Fruit fly (Drosophila melanogaster) whole organism, pupa: ENCODE data around the gene Nelf-E.

Experiments
- CG10348 ChIP-seq: fragments of 200-800 bp; sonication (Bioruptor generic); IDR thresholded peaks from 2 replicates; pipeline ENCODE4 v1.3.6; 2022; ENCODE audit warnings: missing biosample characterization, missing genetic modification characterization
- CG12605 ChIP-seq: fragments of 200-800 bp; sonication (Bioruptor generic); IDR thresholded peaks from 2 replicates; pipeline ENCODE4 v1.3.6; 2022; ENCODE audit warnings: missing biosample characterization, missing genetic modification characterization
- CG13204 ChIP-seq: fragments of 200-800 bp; sonication (Bioruptor generic); optimal IDR thresholded peaks from 2 replicates; lab custom pipeline; 2018; ENCODE audit warnings: missing biosample characterization, mild to moderate bottlenecking, missing genetic modification characterization, moderate library complexity
- CG14655 ChIP-seq: fragments of 200-800 bp; sonication (Bioruptor generic); optimal IDR thresholded peaks from 3 replicates; lab custom pipeline; 2017; ENCODE audit warnings: mild to moderate bottlenecking, missing biosample characterization, missing genetic modification reagents, missing genetic modification characterization
- CG15710 ChIP-seq: fragments of 200-800 bp; sonication (Bioruptor generic); optimal IDR thresholded peaks from 2 replicates; lab custom pipeline; 2018; ENCODE audit warnings: missing biosample characterization, mild to moderate bottlenecking, missing genetic modification characterization, moderate library complexity
- CG17806 ChIP-seq: fragments of 200-800 bp; sonication (Bioruptor generic); optimal IDR thresholded peaks from 2 replicates; lab custom pipeline; 2018; ENCODE audit warnings: missing biosample characterization, mild to moderate bottlenecking, missing genetic modification characterization, moderate library complexity
- CG32121 ChIP-seq: fragments of 200-800 bp; sonication (Bioruptor generic); IDR thresholded peaks from 2 replicates; pipeline ENCODE4 v1.3.6; 2022; ENCODE audit warnings: missing biosample characterization, missing genetic modification characterization
- CG34367 ChIP-seq: fragments of 200-800 bp; sonication (Bioruptor generic); optimal IDR thresholded peaks from 2 replicates; lab custom pipeline; 2018; ENCODE audit warnings: missing biosample characterization, mild to moderate bottlenecking, missing genetic modification characterization
- CG4496 ChIP-seq: fragments of 200-800 bp; sonication (Bioruptor generic); IDR thresholded peaks from 3 replicates; pipeline ENCODE4 v1.3.6; 2022; ENCODE audit warnings: missing biosample characterization, missing genetic modification characterization
- CG8159 ChIP-seq: fragments of 200-800 bp; sonication (Bioruptor generic); optimal IDR thresholded peaks from 3 replicates; lab custom pipeline; 2018; ENCODE audit warnings: missing biosample characterization, mild to moderate bottlenecking, missing genetic modification characterization, moderate library complexity
- CG8301 ChIP-seq: fragments of 200-800 bp; sonication (Bioruptor generic); optimal IDR thresholded peaks from 2 replicates; lab custom pipeline; 2018; ENCODE audit warnings: missing biosample characterization, mild to moderate bottlenecking, missing genetic modification characterization
- CG9948 ChIP-seq: fragments of 200-800 bp; sonication (Bioruptor generic); optimal IDR thresholded peaks from 2 replicates; lab custom pipeline; 2018; ENCODE audit warnings: missing biosample characterization, mild to moderate bottlenecking, missing genetic modification characterization, moderate library complexity
- D1 ChIP-seq: fragments of 200-800 bp; sonication (Bioruptor generic); optimal IDR thresholded peaks from 2 replicates; lab custom pipeline; 2018; ENCODE audit warnings: missing biosample characterization, mild to moderate bottlenecking, missing genetic modification characterization, moderate library complexity
- EcR ChIP-seq: fragments of 200-800 bp; sonication (Bioruptor generic); optimal IDR thresholded peaks from 3 replicates; lab custom pipeline; 2019; ENCODE audit warnings: missing biosample characterization, missing genetic modification characterization, mild to moderate bottlenecking, moderate library complexity, missing genetic modification reagents
- Ets98B ChIP-seq: fragments of 200-800 bp; sonication (Bioruptor generic); IDR thresholded peaks from 2 replicates; pipeline ENCODE4 v1.3.6; 2022; ENCODE audit warnings: missing biosample characterization, missing genetic modification characterization
- Pif1A ChIP-seq: fragments of 200-800 bp; sonication (Bioruptor generic); optimal IDR thresholded peaks from 3 replicates; lab custom pipeline; 2016; ENCODE audit warnings: missing biosample characterization, missing genetic modification characterization
- Pif1B ChIP-seq: fragments of 200-800 bp; sonication (Bioruptor generic); optimal IDR thresholded peaks from 3 replicates; lab custom pipeline; 2016; ENCODE audit warnings: missing biosample characterization, missing genetic modification characterization
- Snoo ChIP-seq: fragments of 200-800 bp; sonication (Bioruptor generic); optimal IDR thresholded peaks from 3 replicates; lab custom pipeline; 2017; ENCODE audit warnings: missing biosample characterization, mild to moderate bottlenecking, missing genetic modification characterization, inconsistent platforms
- fd96Ca ChIP-seq: fragments of 200-800 bp; sonication (Bioruptor generic); IDR thresholded peaks from 3 replicates; pipeline ENCODE4 v1.3.6; 2022; ENCODE audit warnings: missing biosample characterization, missing genetic modification characterization
- gl ChIP-seq: fragments of 200-800 bp; sonication (Bioruptor generic); optimal IDR thresholded peaks from 2 replicates; lab custom pipeline; 2018; ENCODE audit warnings: missing biosample characterization, mild to moderate bottlenecking, missing genetic modification characterization
- rn ChIP-seq: fragments of 200-800 bp; sonication (Bioruptor generic); IDR thresholded peaks from 2 replicates; pipeline ENCODE4 v1.3.6; 2022; ENCODE audit warnings: missing biosample characterization, missing genetic modification characterization

Gene Nelf-E

dm6 chr3L:8582105-8582707 lies 18.5 kb downstream of the Nelf-E start:
- TF ChIP-seq EcR: no peak
- TF ChIP-seq CG15710: no peak
- TF ChIP-seq D1 (tag; lab: Kevin White, UChicago): no peak
- TF ChIP-seq CG34367 (tag; lab: Kevin White, UChicago): no peak
- TF ChIP-seq CG8159 (tag; lab: Kevin White, UChicago): no peak
- no peak for TF ChIP-seq rn (GFP tag; lab: Robert Waterston, UW)
- no peak for TF ChIP-seq Pif1B
- no peak for TF ChIP-seq CG4496 (GFP tag; lab: Robert Waterston, UW)
- TF ChIP-seq Snoo: no peak

DNA sequence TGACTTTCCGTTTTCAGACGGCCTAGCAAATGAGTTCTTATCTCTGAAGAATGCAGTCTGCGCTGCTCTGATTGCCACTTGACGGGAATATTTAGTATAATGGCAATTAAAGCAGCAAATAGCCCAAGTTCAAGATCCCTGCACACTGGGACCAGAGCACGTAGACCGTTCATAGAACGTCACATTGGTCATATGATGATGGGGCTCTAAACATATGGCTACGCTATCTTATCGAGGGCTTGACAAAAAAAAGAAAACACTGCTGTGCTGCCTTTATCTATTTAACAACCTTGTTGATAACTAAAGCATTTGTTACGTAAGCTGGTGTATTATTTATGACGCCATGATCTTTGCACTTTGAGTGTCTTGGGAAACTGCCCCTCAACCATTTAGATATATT lies 19.9 kb downstream of the Nelf-E start:
- TF ChIP-seq CG32121 (GFP tag; lab: Robert Waterston, UW): no peak
- no peak for TF ChIP-seq Pif1B
- TF ChIP-seq Ets98B (GFP tag; lab: Robert Waterston, UW): no peak
- TF ChIP-seq CG15710: no peak
- no peak for TF ChIP-seq Pif1A (GFP tag; lab: Kevin White, UChicago)
- TF ChIP-seq CG10348 (GFP tag; lab: Robert Waterston, UW): no peak
- no peak for TF ChIP-seq CG34367 (tag; lab: Kevin White, UChicago)
- TF ChIP-seq CG8301 (tag; lab: Kevin White, UChicago): no peak
- TF ChIP-seq CG8159 (tag; lab: Kevin White, UChicago): no peak
- TF ChIP-seq gl (tag; lab: Kevin White, UChicago): no peak
- TF ChIP-seq fd96Ca (GFP tag; lab: Robert Waterston, UW): no peak
- no peak for TF ChIP-seq CG17806 (tag; lab: Kevin White, UChicago)
- no peak for TF ChIP-seq Snoo
- no peak for TF ChIP-seq CG12605 (GFP tag; lab: Robert Waterston, UW)
- no peak for TF ChIP-seq EcR
- TF ChIP-seq CG14655 (GFP tag; lab: Kevin White, UChicago): no peak
- TF ChIP-seq CG4496 (GFP tag; lab: Robert Waterston, UW): no peak

dm6 chr3L:8579513-8579912 lies 21.2 kb downstream of the Nelf-E start:
- TF ChIP-seq Ets98B (GFP tag; lab: Robert Waterston, UW) (no peak), CG34367 (tag; lab: Kevin White, UChicago) (no peak), CG12605 (GFP tag; lab: Robert Waterston, UW) (no peak), EcR (no peak), fd96Ca (GFP tag; lab: Robert Waterston, UW) (no peak), D1 (tag; lab: Kevin White, UChicago) (no peak), CG8301 (tag; lab: Kevin White, UChicago) (no peak), CG4496 (GFP tag; lab: Robert Waterston, UW) (no peak), Snoo (no peak)

- TF ChIP-seq CG32121 (GFP tag; lab: Robert Waterston, UW) (no peak), CG34367 (tag; lab: Kevin White, UChicago) (no peak), gl (tag; lab: Kevin White, UChicago) (no peak), CG8159 (tag; lab: Kevin White, UChicago) (no peak), CG17806 (tag; lab: Kevin White, UChicago) (no peak), CG15710 (no peak), Ets98B (GFP tag; lab: Robert Waterston, UW) (0 out of 2 replicates have a peak, but pooled peaks have one; percentile 27), CG4496 (GFP tag; lab: Robert Waterston, UW) (peak; percentile 36; the same call in 1 of the 3 replicates), CG9948 (tag; lab: Kevin White, UChicago) (no peak), CG14655 (GFP tag; lab: Kevin White, UChicago) (no peak), EcR (no peak)
These were observed 22.2 kb downstream of the Nelf-E start for dm6 chr3L:8578470-8578869.

DNA sequence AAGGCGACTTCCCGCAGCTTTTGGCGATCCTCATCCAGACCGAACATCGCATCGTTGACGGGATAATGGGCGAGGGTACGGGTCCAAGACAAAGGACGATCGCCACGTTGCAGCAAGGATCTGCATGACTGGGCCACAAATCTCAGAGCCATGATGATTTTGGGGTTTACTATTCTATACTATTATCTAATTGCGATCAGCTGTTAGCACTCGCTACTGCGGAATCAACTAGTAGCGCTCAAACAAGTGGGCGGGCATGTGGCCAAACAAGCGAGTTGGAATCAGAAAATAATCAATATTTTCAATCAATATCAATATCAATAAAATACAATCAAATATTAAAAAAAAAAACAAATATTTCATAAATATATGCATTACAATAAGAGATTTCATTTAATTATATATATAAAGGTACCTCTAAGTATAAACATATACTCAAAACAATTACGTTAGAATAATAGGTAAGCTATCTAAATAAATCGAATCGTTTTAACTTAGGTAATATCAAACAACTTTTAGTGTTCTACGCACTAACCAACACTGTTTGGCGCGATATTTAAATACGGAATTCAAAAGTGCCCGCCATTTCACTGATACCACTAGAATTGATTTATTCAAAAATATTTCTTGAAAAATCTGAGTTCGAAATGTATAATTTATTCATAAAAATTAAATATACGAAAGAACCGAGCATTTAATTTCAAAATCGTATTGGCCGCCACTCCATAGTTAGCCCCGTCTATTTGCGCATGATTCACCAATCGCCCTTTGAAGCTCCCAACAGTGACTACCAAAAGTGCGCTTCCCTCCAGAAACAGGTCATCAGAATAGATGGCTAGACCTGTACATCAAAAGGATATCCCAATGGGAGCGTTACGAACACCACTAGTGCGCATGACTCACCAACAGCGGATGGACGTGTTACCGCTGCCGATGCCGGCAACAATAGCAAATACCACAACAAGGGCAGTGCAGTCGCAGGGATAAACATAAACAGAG lies 24.5 kb downstream of the Nelf-E start, which contains the start of the genes CG6638 and CG43078:
CG6638 (minus strand) TSS at position 235 of the 999 bp plus-strand sequence.
CG43078 (plus strand) TSS at position 965 of the 999 bp plus-strand sequence.
- TF ChIP-seq CG10348 (GFP tag; lab: Robert Waterston, UW) (no peak), fd96Ca (GFP tag; lab: Robert Waterston, UW) (0 out of 3 replicates have a peak, but pooled peaks have one; percentile 8)

DNA sequence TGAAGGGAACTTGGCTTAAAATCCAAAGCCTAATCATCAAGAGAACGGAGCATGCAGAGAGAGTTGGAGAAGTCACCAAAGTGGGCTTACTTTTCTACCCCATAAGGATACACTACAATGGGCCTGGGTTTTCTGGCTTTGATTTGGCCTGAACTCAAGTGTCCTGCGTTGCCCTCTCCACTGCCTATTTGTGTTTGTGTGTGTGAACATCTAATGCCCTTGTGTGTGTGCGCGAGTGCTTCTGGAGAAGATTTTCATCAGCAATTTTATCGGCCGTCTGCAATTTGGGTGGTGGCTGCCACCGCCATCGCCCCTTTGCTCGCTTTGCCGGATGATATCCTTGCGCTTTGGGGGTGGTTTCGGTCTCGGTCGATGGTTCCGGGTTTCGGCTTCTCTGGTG lies 40.0 kb downstream of the Nelf-E start:
- TF ChIP-seq D1 (tag; lab: Kevin White, UChicago): no peak
- TF ChIP-seq CG15710: no peak
- no peak for TF ChIP-seq CG32121 (GFP tag; lab: Robert Waterston, UW)
- TF ChIP-seq CG10348 (GFP tag; lab: Robert Waterston, UW): no peak
- no peak for TF ChIP-seq CG17806 (tag; lab: Kevin White, UChicago)
- TF ChIP-seq EcR: no peak
- TF ChIP-seq CG12605 (GFP tag; lab: Robert Waterston, UW): no peak
- no peak for TF ChIP-seq CG34367 (tag; lab: Kevin White, UChicago)
- no peak for TF ChIP-seq Snoo
- no peak for TF ChIP-seq CG14655 (GFP tag; lab: Kevin White, UChicago)
- no peak for TF ChIP-seq CG8159 (tag; lab: Kevin White, UChicago)
- TF ChIP-seq Ets98B (GFP tag; lab: Robert Waterston, UW): no peak
- TF ChIP-seq CG4496 (GFP tag; lab: Robert Waterston, UW): no peak
- TF ChIP-seq CG9948 (tag; lab: Kevin White, UChicago): no peak
- no peak for TF ChIP-seq fd96Ca (GFP tag; lab: Robert Waterston, UW)
- no peak for TF ChIP-seq CG13204
- TF ChIP-seq Pif1A (GFP tag; lab: Kevin White, UChicago): no peak
- TF ChIP-seq gl (tag; lab: Kevin White, UChicago): no peak
- TF ChIP-seq rn (GFP tag; lab: Robert Waterston, UW): no peak
- no peak for TF ChIP-seq CG8301 (tag; lab: Kevin White, UChicago)
